Fruit fly (Drosophila melanogaster) whole organism, adult: ENCODE results near the gene sky.
A peak's percentile ranks its signal among the peaks of the same experiment; 100 is the strongest.

ENCODE experiments used
- CG12768 ChIP-seq: fragments of 200-800 bp; sonication (Bioruptor generic); optimal IDR thresholded peaks from 2 replicates; lab custom pipeline; 2017; ENCODE audit warnings: missing biosample characterization, missing genetic modification characterization, mild to moderate bottlenecking, moderate library complexity, missing genetic modification reagents
- CG7101 ChIP-seq: fragments of 200-800 bp; sonication (Bioruptor generic); optimal IDR thresholded peaks from 2 replicates; lab custom pipeline; 2018; ENCODE audit warnings: missing biosample characterization, mild to moderate bottlenecking, missing genetic modification characterization, moderate library complexity
- Crg-1 ChIP-seq: fragments of 200-800 bp; sonication (Bioruptor generic); optimal IDR thresholded peaks from 2 replicates; lab custom pipeline; 2016; ENCODE audit warnings: missing biosample characterization, missing genetic modification characterization
- Hr96 ChIP-seq: fragments of 200-800 bp; sonication (Bioruptor generic); optimal IDR thresholded peaks from 2 replicates; lab custom pipeline; 2016; ENCODE audit warnings: missing biosample characterization, missing genetic modification characterization
- kay ChIP-seq: fragments of 200-800 bp; sonication (Bioruptor generic); peaks from one replicate; lab custom pipeline; 2016; ENCODE audit warnings: missing biosample characterization, missing genetic modification characterization, borderline replicate concordance
- pad ChIP-seq: fragments of 200-800 bp; sonication (Bioruptor generic); optimal IDR thresholded peaks from 3 replicates; lab custom pipeline; 2017; ENCODE audit warnings: missing biosample characterization, missing genetic modification characterization, mild to moderate bottlenecking, moderate library complexity, missing genetic modification reagents
- tj ChIP-seq: fragments of 200-800 bp; sonication (Bioruptor generic); optimal IDR thresholded peaks from 3 replicates; lab custom pipeline; 2017; ENCODE audit warnings: missing biosample characterization, mild to moderate bottlenecking, missing genetic modification characterization, moderate library complexity

DNA sequence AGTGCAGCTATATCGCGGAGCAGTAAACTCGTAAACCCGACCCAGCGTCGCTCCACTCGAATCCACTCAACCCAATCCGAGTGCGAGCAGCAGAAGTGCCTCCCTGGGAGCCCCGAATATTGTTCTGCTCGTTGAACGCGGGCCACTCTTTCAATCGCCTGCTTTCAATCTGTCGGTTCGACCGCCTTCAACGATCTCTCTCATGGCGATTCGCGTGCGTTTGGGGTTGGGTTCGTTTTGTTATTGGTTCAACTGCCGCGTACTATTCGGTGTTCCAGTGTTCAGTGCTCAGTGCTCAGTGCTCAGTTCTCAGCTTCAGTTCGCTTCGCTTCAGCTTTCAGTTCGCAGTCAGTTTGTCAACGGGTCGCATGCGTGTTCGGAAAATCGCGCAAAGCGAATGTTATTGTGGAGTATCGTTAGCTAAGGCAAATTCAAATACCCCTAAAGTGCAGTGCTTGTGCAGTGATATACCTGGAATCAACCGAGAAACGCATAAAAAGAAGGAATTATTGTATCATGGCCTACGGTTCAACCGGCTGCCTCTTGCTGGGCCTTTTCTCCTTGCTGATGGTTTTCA, 78.2 kb downstream of the sky start, which contains the start of gene CG31676:
- TF ChIP-seq tj (GFP tag; lab: Kevin White, UChicago) (no peak), Crg-1 (GFP tag; lab: Kevin White, UChicago) (no peak), pad (no peak), CG12768 (GFP tag; lab: Kevin White, UChicago) (no peak), kay (peak; percentile 50), CG7101 (tag; lab: Kevin White, UChicago) (no peak), Hr96 (GFP tag; lab: Kevin White, UChicago) (no peak)
